Worm (Caenorhabditis elegans): ENCODE measurements around the gene T08B6.9.

DNA sequence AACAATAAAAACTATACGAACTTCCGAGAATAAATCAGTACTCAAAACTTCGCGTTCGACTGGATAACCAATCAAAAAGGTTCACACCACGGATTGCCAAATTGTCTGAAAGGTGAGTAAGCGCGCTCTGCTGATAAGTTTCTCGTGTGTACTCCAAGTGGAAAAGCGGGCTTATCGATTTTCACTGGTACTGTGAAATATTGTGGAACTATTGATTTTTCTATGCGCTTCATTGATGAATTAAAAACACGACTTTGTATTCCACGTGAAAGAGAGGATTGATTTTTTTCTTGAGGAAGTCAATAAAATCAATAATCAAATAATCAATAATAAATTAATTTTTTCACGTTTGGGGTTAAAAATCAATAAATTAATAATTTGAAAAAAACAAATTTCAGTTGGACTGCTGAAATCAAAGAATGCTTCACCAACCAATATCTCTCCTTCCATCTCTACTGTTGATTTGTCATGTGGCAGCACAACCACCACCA is 15.0 kb downstream of the T08B6.9 start, which contains the start of gene T08B6.4:
- TF ChIP-seq zag-1 (tag; optimal IDR thresholded peaks at IDR 0.05) (no peak), nhr-237 (tag; optimal IDR thresholded peaks at IDR 0.05) (no peak), mep-1 (tag; optimal IDR thresholded peaks at IDR 0.05) (no peak), egl-43 (GFP tag; IDR thresholded peaks at IDR 0.05) (no peak), nhr-76 (tag; optimal IDR thresholded peaks at IDR 0.05) (no peak), ztf-11 (tag; optimal IDR thresholded peaks at IDR 0.05) (no peak), duxl-1 (tag; optimal IDR thresholded peaks at IDR 0.05; ENCODE audit: poor library complexity) (no peak), Y105C5A.15 (GFP tag; IDR thresholded peaks at IDR 0.05) (no peak), lir-3 (tag; optimal IDR thresholded peaks at IDR 0.05) (no peak), snpc-4 (tag; optimal IDR thresholded peaks at IDR 0.05) (no peak), dve-1 (tag; optimal IDR thresholded peaks at IDR 0.05; ENCODE audit: insufficient read depth) (no peak)
